Worm (Caenorhabditis elegans) whole organism, L2 larva: ENCODE data around the gene C14B9.10.

ENCODE experiments used
- aly-2 ChIP-seq: fragments of 150-350 bp; optimal IDR thresholded peaks from 2 replicates; lab custom pipeline; 2014; ENCODE audit warnings: missing biosample characterization, missing genetic modification characterization
- nhr-23 ChIP-seq: fragments of 150-350 bp; optimal IDR thresholded peaks from 2 replicates; lab custom pipeline; 2014; ENCODE audit warnings: missing biosample characterization, missing genetic modification reagents, missing genetic modification characterization
- snpc-4 ChIP-seq: fragments of 150-350 bp; optimal IDR thresholded peaks from 2 replicates; lab custom pipeline; 2014; ENCODE audit warnings: missing biosample characterization, missing genetic modification characterization

ce11 chrIII:8100960-8101359, 29.7 kb upstream of the C14B9.10 start, which contains the start of gene plk-1:
- TF ChIP-seq snpc-4 (no peak), nhr-23 (no peak), aly-2 (tag; lab: Kevin White, UChicago) (no peak)
